Fruit fly (Drosophila melanogaster) whole organism, embryonic: ENCODE data around the gene Scgalpha.

ENCODE experiments used
- ATbp ChIP-seq: fragments of 200-800 bp; sonication (Bioruptor generic); optimal IDR thresholded peaks from 2 replicates; lab custom pipeline; 2017; ENCODE audit warnings: missing biosample characterization, mild to moderate bottlenecking, missing genetic modification characterization, missing genetic modification reagents
- Aef1 ChIP-seq: fragments of 200-800 bp; sonication (Bioruptor generic); IDR thresholded peaks from 3 replicates; pipeline ENCODE4 v1.3.6; 2022; ENCODE audit warnings: missing biosample characterization, missing genetic modification characterization
- B-H2 ChIP-seq: fragments of 200-800 bp; sonication (Bioruptor generic); optimal IDR thresholded peaks from 2 replicates; lab custom pipeline; 2018; ENCODE audit warnings: missing biosample characterization, mild to moderate bottlenecking, missing genetic modification characterization
- Blimp-1 ChIP-seq: fragments of 200-800 bp; sonication (Bioruptor generic); optimal IDR thresholded peaks from 3 replicates; lab custom pipeline; 2018; ENCODE audit warnings: missing biosample characterization, missing genetic modification characterization, mild to moderate bottlenecking, moderate library complexity, missing genetic modification reagents
- CG10366 ChIP-seq: fragments of 200-800 bp; sonication (Bioruptor generic); IDR thresholded peaks from 2 replicates; pipeline ENCODE4 v1.3.6; 2022; ENCODE audit warnings: missing biosample characterization, missing genetic modification characterization
- CG10462 ChIP-seq: fragments of 200-800 bp; sonication (Bioruptor generic); optimal IDR thresholded peaks from 2 replicates; lab custom pipeline; 2016; ENCODE audit warnings: missing biosample characterization, missing genetic modification characterization
- CG10543 ChIP-seq: fragments of 200-800 bp; sonication (Bioruptor generic); optimal IDR thresholded peaks from 3 replicates; lab custom pipeline; 2017; ENCODE audit warnings: missing biosample characterization, mild to moderate bottlenecking, missing genetic modification characterization, moderate library complexity
- CG10979 ChIP-seq: fragments of 200-800 bp; sonication (Bioruptor generic); optimal IDR thresholded peaks from 2 replicates; lab custom pipeline; 2018; ENCODE audit warnings: missing biosample characterization, mild to moderate bottlenecking, missing genetic modification characterization, moderate library complexity
- CG11456 ChIP-seq: fragments of 200-800 bp; sonication (Bioruptor generic); IDR thresholded peaks from 3 replicates; pipeline ENCODE4 v1.3.6; 2022; ENCODE audit warnings: missing biosample characterization, missing genetic modification characterization
- CG12236 ChIP-seq: fragments of 200-800 bp; sonication (Bioruptor generic); optimal IDR thresholded peaks from 2 replicates; lab custom pipeline; 2016; ENCODE audit warnings: missing biosample characterization, missing genetic modification characterization
- CG12659 ChIP-seq: fragments of 200-800 bp; sonication (Bioruptor generic); optimal IDR thresholded peaks from 3 replicates; lab custom pipeline; 2017; ENCODE audit warnings: mild to moderate bottlenecking, missing biosample characterization, missing genetic modification reagents, missing genetic modification characterization
- CG13287 ChIP-seq: fragments of 200-800 bp; sonication (Bioruptor generic); IDR thresholded peaks from 2 replicates; pipeline ENCODE4 v1.3.6; 2022; ENCODE audit warnings: missing biosample characterization, missing genetic modification characterization; ENCODE audit not compliant: partially characterized antibody
- CG1647 ChIP-seq: fragments of 200-800 bp; sonication (Bioruptor generic); optimal IDR thresholded peaks from 3 replicates; lab custom pipeline; 2016; ENCODE audit warnings: missing biosample characterization, missing genetic modification characterization
- CG17912 ChIP-seq: fragments of 200-800 bp; sonication (Bioruptor generic); optimal IDR thresholded peaks from 2 replicates; lab custom pipeline; 2018; ENCODE audit warnings: missing biosample characterization, mild to moderate bottlenecking, missing genetic modification characterization
- CG18011 ChIP-seq: fragments of 200-800 bp; sonication (Bioruptor generic); optimal IDR thresholded peaks from 2 replicates; lab custom pipeline; 2017; ENCODE audit warnings: missing biosample characterization, missing genetic modification characterization, mild to moderate bottlenecking, moderate library complexity, missing genotype
- CG3838 ChIP-seq: fragments of 200-800 bp; sonication (Bioruptor generic); optimal IDR thresholded peaks from 3 replicates; lab custom pipeline; 2016; ENCODE audit warnings: missing biosample characterization, missing genetic modification characterization
- CG6813 ChIP-seq: fragments of 200-800 bp; sonication (Bioruptor generic); optimal IDR thresholded peaks from 2 replicates; lab custom pipeline; 2017; ENCODE audit warnings: missing biosample characterization, missing genetic modification characterization, mild to moderate bottlenecking, moderate library complexity, missing genetic modification reagents
- D ChIP-seq, 2 experiments: fragments of 200-800 bp in 1 of 2; fragments of >200 bp in 1 of 2; sonication (Bioruptor generic) in 1 of 2; optimal IDR thresholded peaks; 2 replicates in 1 of 2; 3 replicates in 1 of 2; lab custom pipeline; 2017; ENCODE audit warnings: mild to moderate bottlenecking in 1 of 2, missing biosample characterization in 1 of 2, missing genetic modification characterization in 1 of 2, missing genetic modification reagents in 1 of 2
- Deaf1 ChIP-seq: fragments of 200-800 bp; optimal IDR thresholded peaks from 3 replicates; lab custom pipeline; 2019; ENCODE audit warnings: missing biosample characterization, mild to moderate bottlenecking, missing genetic modification characterization, moderate library complexity
- Dek ChIP-seq: fragments of 200-800 bp; sonication (Bioruptor generic); optimal IDR thresholded peaks from 3 replicates; lab custom pipeline; 2019; ENCODE audit warnings: missing biosample characterization, mild to moderate bottlenecking, missing genetic modification characterization, moderate library complexity
- Drgx ChIP-seq: fragments of 200-800 bp; sonication (Bioruptor generic); IDR thresholded peaks from 2 replicates; pipeline ENCODE4 v1.3.6; 2022; ENCODE audit warnings: missing biosample characterization, missing genetic modification characterization
- E2f2 ChIP-seq: fragments of 200-800 bp; sonication (Bioruptor generic); IDR thresholded peaks from 2 replicates; pipeline ENCODE4 v1.3.6; 2022; ENCODE audit warnings: missing biosample characterization, missing genetic modification characterization
- Fer2 ChIP-seq: fragments of 200-800 bp; sonication (Bioruptor generic); optimal IDR thresholded peaks from 2 replicates; lab custom pipeline; 2018; ENCODE audit warnings: missing biosample characterization, mild to moderate bottlenecking, missing genetic modification characterization, moderate library complexity
- HLH4C ChIP-seq: fragments of 200-800 bp; sonication (Bioruptor generic); IDR thresholded peaks from 3 replicates; pipeline ENCODE4 v1.3.6; 2022; ENCODE audit warnings: missing biosample characterization, missing genetic modification characterization; ENCODE audit not compliant: partially characterized antibody
- HmgD ChIP-seq: fragments of 200-800 bp; sonication (Bioruptor generic); optimal IDR thresholded peaks from 3 replicates; lab custom pipeline; 2016; ENCODE audit warnings: missing biosample characterization, missing genetic modification characterization
- HmgZ ChIP-seq: fragments of 200-800 bp; sonication (Bioruptor generic); optimal IDR thresholded peaks from 2 replicates; lab custom pipeline; 2018; ENCODE audit warnings: missing biosample characterization, mild to moderate bottlenecking, missing genetic modification characterization
- Hr39 ChIP-seq: fragments of >200 bp; optimal IDR thresholded peaks from 2 replicates; lab custom pipeline; 2017
- Mes4 ChIP-seq: fragments of 200-800 bp; sonication (Bioruptor generic); optimal IDR thresholded peaks from 2 replicates; lab custom pipeline; 2016; ENCODE audit warnings: missing biosample characterization, missing genetic modification characterization
- NK7.1 ChIP-seq: fragments of 200-800 bp; sonication (Bioruptor generic); optimal IDR thresholded peaks from 3 replicates; lab custom pipeline; 2016; ENCODE audit warnings: missing biosample characterization, missing genetic modification characterization
- Pdp1 ChIP-seq, 2 experiments: fragments of 200-800 bp; sonication (Bioruptor generic); optimal IDR thresholded peaks; 3 replicates each; lab custom pipeline; 2016; ENCODE audit warnings: missing biosample characterization in 2 of 2, missing genetic modification characterization in 2 of 2, mild to moderate bottlenecking in 1 of 2, moderate library complexity in 1 of 2
- Scr ChIP-seq: fragments of 200-800 bp; sonication (Bioruptor generic); IDR thresholded peaks from 2 replicates; pipeline ENCODE4 v1.3.6; 2022; ENCODE audit warnings: missing biosample characterization, missing genetic modification characterization; ENCODE audit not compliant: partially characterized antibody
- Vsx1 ChIP-seq: fragments of 200-800 bp; sonication (Bioruptor generic); optimal IDR thresholded peaks from 2 replicates; lab custom pipeline; 2017; ENCODE audit warnings: missing biosample characterization, mild to moderate bottlenecking, missing genetic modification characterization, missing genetic modification reagents
- Xrp1 ChIP-seq: fragments of 200-800 bp; sonication (Bioruptor generic); IDR thresholded peaks from 2 replicates; pipeline ENCODE4 v1.3.6; 2022; ENCODE audit warnings: missing biosample characterization, missing genetic modification characterization
- abd-A ChIP-seq: fragments of 200-800 bp; sonication (Bioruptor generic); optimal IDR thresholded peaks from 3 replicates; lab custom pipeline; 2019; ENCODE audit warnings: missing biosample characterization, mild to moderate bottlenecking, missing genetic modification characterization, moderate library complexity
- ap ChIP-seq: fragments of 200-800 bp; sonication (Bioruptor generic); IDR thresholded peaks from 2 replicates; pipeline ENCODE4 v1.3.6; 2022; ENCODE audit warnings: missing biosample characterization, missing genetic modification characterization
- bowl ChIP-seq: fragments of 200-800 bp; sonication (Bioruptor generic); IDR thresholded peaks from 2 replicates; pipeline ENCODE4 v1.3.6; 2022; ENCODE audit warnings: missing biosample characterization, missing genetic modification characterization
- btn ChIP-seq: fragments of 200-800 bp; sonication (Bioruptor generic); optimal IDR thresholded peaks from 2 replicates; lab custom pipeline; 2016; ENCODE audit warnings: missing biosample characterization, missing genetic modification characterization
- cas ChIP-seq: fragments of 200-800 bp; sonication (Bioruptor generic); IDR thresholded peaks from 2 replicates; pipeline ENCODE4 v1.3.6; 2022; ENCODE audit warnings: missing biosample characterization, missing genetic modification characterization
- danr ChIP-seq: fragments of 200-800 bp; sonication (Bioruptor generic); IDR thresholded peaks from 2 replicates; pipeline ENCODE4 v1.3.6; 2022; ENCODE audit warnings: missing biosample characterization, missing genetic modification characterization
- dm ChIP-seq: fragments of 200-800 bp; sonication (Bioruptor generic); optimal IDR thresholded peaks from 3 replicates; lab custom pipeline; 2016; ENCODE audit warnings: missing biosample characterization, missing genetic modification characterization
- eyg ChIP-seq: fragments of 200-800 bp; sonication (Bioruptor generic); optimal IDR thresholded peaks from 3 replicates; lab custom pipeline; 2016; ENCODE audit warnings: missing biosample characterization, missing genetic modification characterization
- gcm2 ChIP-seq: fragments of 200-800 bp; sonication (Bioruptor generic); optimal IDR thresholded peaks from 2 replicates; lab custom pipeline; 2016; ENCODE audit warnings: missing biosample characterization, missing genetic modification characterization
- grn ChIP-seq: fragments of 200-800 bp; sonication (Bioruptor generic); optimal IDR thresholded peaks from 3 replicates; lab custom pipeline; 2017; ENCODE audit warnings: missing biosample characterization, missing genetic modification characterization
- pan ChIP-seq, 4 experiments: fragments of >200 bp in 3 of 4; fragments of 200-800 bp in 1 of 4; sonication (Bioruptor generic) in 1 of 4; optimal IDR thresholded peaks in 3 of 4; IDR thresholded peaks in 1 of 4; 2 replicates each; pipeline versions ENCODE4 v1.3.6 to Lab custom; 2017 to 2022; ENCODE audit warnings: missing biosample characterization in 2 of 4, missing genetic modification characterization in 2 of 4, mixed read lengths in 1 of 4
- sim ChIP-seq: fragments of 200-800 bp; sonication (Bioruptor generic); IDR thresholded peaks from 2 replicates; pipeline ENCODE4 v1.3.6; 2022; ENCODE audit warnings: missing biosample characterization, missing genetic modification characterization
- sima ChIP-seq: fragments of 200-800 bp; sonication (Bioruptor generic); optimal IDR thresholded peaks from 2 replicates; lab custom pipeline; 2016; ENCODE audit warnings: missing biosample characterization, missing genetic modification characterization
- sug ChIP-seq: fragments of 200-800 bp; optimal IDR thresholded peaks from 2 replicates; lab custom pipeline; 2019; ENCODE audit warnings: missing biosample characterization, mild to moderate bottlenecking, missing genetic modification characterization, moderate library complexity
- tup ChIP-seq: fragments of 200-800 bp; sonication (Bioruptor generic); optimal IDR thresholded peaks from 2 replicates; lab custom pipeline; 2016; ENCODE audit warnings: missing biosample characterization, mild to moderate bottlenecking, missing genetic modification characterization, moderate library complexity
- wdn ChIP-seq: fragments of 200-800 bp; sonication (Bioruptor generic); IDR thresholded peaks from 2 replicates; pipeline ENCODE4 v1.3.6; 2022; ENCODE audit warnings: missing biosample characterization, missing genetic modification characterization

Scgalpha gene

DNA sequence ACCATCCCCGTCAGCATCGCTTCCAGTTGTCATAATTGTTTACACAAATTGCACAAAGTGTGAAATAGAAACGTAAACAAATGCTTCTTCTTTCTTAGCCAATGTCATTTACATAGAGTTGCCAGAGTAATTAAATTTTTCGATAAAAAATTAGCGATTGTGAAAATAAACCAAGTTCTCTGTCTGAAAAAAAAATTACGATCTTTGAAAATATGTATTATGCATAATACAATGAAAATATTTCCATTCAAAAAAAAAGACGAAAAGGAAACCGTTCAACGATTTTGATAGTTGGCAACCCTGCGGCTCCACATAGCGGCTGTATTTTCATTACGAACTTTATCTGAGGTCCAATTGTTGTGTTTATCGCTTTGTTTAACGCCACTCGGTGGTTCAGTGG, 7.9 kb downstream of the Scgalpha start, which contains the start of the genes CG7810 and CG7806 (continued):
- TF ChIP-seq Aef1 (peak; percentile 85), NK7.1 (GFP tag; lab: Kevin White, UChicago) (peak; percentile 68), CG10366 (GFP tag; lab: Robert Waterston, UW) (peak; percentile 93), CG1647 (GFP tag; lab: Kevin White, UChicago) (peak; percentile 75), HmgZ (tag; lab: Kevin White, UChicago) (peak; percentile 93), sim (GFP tag; lab: Robert Waterston, UW) (peak; percentile 88), CG10979 (peak; percentile 88), CG3838 (GFP tag; lab: Kevin White, UChicago) (peak; percentile 87), CG10543 (GFP tag; lab: Kevin White, UChicago) (peak; percentile 81), dm (GFP tag; lab: Kevin White, UChicago) (peak; percentile 69), D (optimal IDR thresholded peaks at IDR 0.05; lab: Kevin White, UChicago) (no peak), D (GFP tag; optimal IDR thresholded peaks at IDR 0.05; lab: Kevin White, UChicago) (peak; percentile 77), CG10462 (GFP tag; lab: Kevin White, UChicago) (peak; percentile 82), pan (optimal IDR thresholded peaks at IDR 0.05; lab: Kevin White, UChicago) (no peak), pan (GFP tag; optimal IDR thresholded peaks at IDR 0.05 in 1 of 2, IDR thresholded peaks at IDR 0.05 in 1 of 2) (peak in 1 of 2 experiments; percentile 95), danr (GFP tag; lab: Robert Waterston, UW) (peak; percentile 74), ATbp (GFP tag; lab: Kevin White, UChicago) (no peak), gcm2 (GFP tag; lab: Kevin White, UChicago) (peak; percentile 86), HLH4C (GFP tag; lab: Robert Waterston, UW) (peak; percentile 52), ap (GFP tag; lab: Robert Waterston, UW) (peak; percentile 69), Xrp1 (GFP tag; lab: Robert Waterston, UW) (peak; percentile 94), CG17912 (GFP tag; lab: Kevin White, UChicago) (peak; percentile 20), CG6813 (GFP tag; lab: Kevin White, UChicago) (peak; percentile 84), B-H2 (GFP tag; lab: Kevin White, UChicago) (peak; percentile 90), CG13287 (peak; percentile 75), abd-A (tag; lab: Kevin White, UChicago) (no peak), Drgx (GFP tag; lab: Robert Waterston, UW) (peak; percentile 89), Pdp1 (GFP tag; optimal IDR thresholded peaks at IDR 0.05; lab: Kevin White, UChicago) (peak; percentile 88 to 89), btn (GFP tag; lab: Kevin White, UChicago) (peak; percentile 64), Hr39 (lab: Kevin White, UChicago) (no peak), Vsx1 (GFP tag; lab: Kevin White, UChicago) (no peak), tup (GFP tag; lab: Kevin White, UChicago) (peak; percentile 42), cas (GFP tag; lab: Robert Waterston, UW) (peak; percentile 69; the same call in 1 of the 2 replicates), CG11456 (GFP tag; lab: Robert Waterston, UW) (peak; percentile 89), Scr (GFP tag; lab: Robert Waterston, UW) (peak; percentile 56), wdn (GFP tag; lab: Robert Waterston, UW) (peak; percentile 86), eyg (GFP tag; lab: Kevin White, UChicago) (peak; percentile 63), CG12236 (GFP tag; lab: Kevin White, UChicago) (peak; percentile 91), Mes4 (GFP tag; lab: Kevin White, UChicago) (peak; percentile 90), Deaf1 (tag; lab: Kevin White, UChicago) (no peak), grn (GFP tag; lab: Kevin White, UChicago) (no peak), CG18011 (peak; percentile 78), sug (tag; lab: Kevin White, UChicago) (peak; percentile 84), Fer2 (tag; lab: Kevin White, UChicago) (peak; percentile 72), Dek (tag; lab: Kevin White, UChicago) (peak; percentile 86), bowl (GFP tag; lab: Robert Waterston, UW) (peak; percentile 90), sima (GFP tag; lab: Kevin White, UChicago) (peak; percentile 66), E2f2 (peak; percentile 80), Blimp-1 (GFP tag; lab: Kevin White, UChicago) (peak; percentile 89), CG12659 (GFP tag; lab: Kevin White, UChicago) (peak; percentile 95), HmgD (GFP tag; lab: Kevin White, UChicago) (peak; percentile 28)
